ENCODE assay signal across 4 fruit fly cellular contexts in genomic region chr3R:14283042-14283626, dm6.
TF ChIP-seq lines count a peak whose summit lies in the region.

No protein-coding gene starts in this region.

TF ChIP-seq in whole organism, adult, 20 proteins besides CTCF, POLR2A, EP300 and RAD21 (continued from another document):
- TF ChIP-seq kay (GFP tag; lab: Kevin White, UChicago; ENCODE audit: borderline replicate concordance): peak; percentile 94

TF ChIP-seq in whole organism, embryonic, 481 proteins besides CTCF, POLR2A, EP300 and RAD21 (continued from another document and continues in another):
- no peak for TF ChIP-seq zfh1 (GFP tag; IDR thresholded peaks at IDR 0.05; lab: Robert Waterston, UW)
- no peak for TF ChIP-seq H2.0 (GFP tag; IDR thresholded peaks at IDR 0.05; lab: Robert Waterston, UW)
- TF ChIP-seq repo (GFP tag; optimal IDR thresholded peaks at IDR 0.05; lab: Kevin White, UChicago): no peak
- no peak for TF ChIP-seq CG6683 (GFP tag; optimal IDR thresholded peaks at IDR 0.05; lab: Kevin White, UChicago)
- TF ChIP-seq chm (GFP tag; IDR thresholded peaks at IDR 0.05; lab: Robert Waterston, UW): no peak
- peak; percentile 61 for TF ChIP-seq grau (tag; optimal IDR thresholded peaks at IDR 0.05; lab: Kevin White, UChicago)
- TF ChIP-seq psq (GFP tag; optimal IDR thresholded peaks at IDR 0.05; lab: Kevin White, UChicago): no peak
- no peak for TF ChIP-seq fd102C (GFP tag; optimal IDR thresholded peaks at IDR 0.05; lab: Kevin White, UChicago)
- TF ChIP-seq dan (GFP tag; IDR thresholded peaks at IDR 0.05; lab: Robert Waterston, UW): no peak
- TF ChIP-seq CG14014 (GFP tag; IDR thresholded peaks at IDR 0.05; lab: Robert Waterston, UW): no peak
- peak; percentile 64 for TF ChIP-seq Vsx1 (GFP tag; optimal IDR thresholded peaks at IDR 0.05; lab: Kevin White, UChicago)
- TF ChIP-seq Xrp1 (GFP tag; IDR thresholded peaks at IDR 0.05; lab: Robert Waterston, UW): no peak
- peak; percentile 29 for TF ChIP-seq HLH54F (GFP tag; optimal IDR thresholded peaks at IDR 0.05; lab: Kevin White, UChicago)
- TF ChIP-seq ase (GFP tag; IDR thresholded peaks at IDR 0.05; lab: Robert Waterston, UW): no peak
- TF ChIP-seq CG12236 (GFP tag; optimal IDR thresholded peaks at IDR 0.05; lab: Kevin White, UChicago): no peak
- peak; percentile 14 for TF ChIP-seq scrt (GFP tag; optimal IDR thresholded peaks at IDR 0.05; lab: Kevin White, UChicago)
- TF ChIP-seq Chrac-16 (GFP tag; optimal IDR thresholded peaks at IDR 0.05; lab: Kevin White, UChicago): peak; percentile 13
- no peak for TF ChIP-seq salm (tag; optimal IDR thresholded peaks at IDR 0.05; lab: Kevin White, UChicago)
- no peak for TF ChIP-seq Neu2 (GFP tag; optimal IDR thresholded peaks at IDR 0.05; lab: Kevin White, UChicago; ENCODE audit: borderline replicate concordance)
- no peak for TF ChIP-seq CG9215 (GFP tag; IDR thresholded peaks at IDR 0.05; lab: Robert Waterston, UW)
- TF ChIP-seq sd (tag; optimal IDR thresholded peaks at IDR 0.05; lab: Kevin White, UChicago): no peak
- no peak for TF ChIP-seq croc (GFP tag; conservative IDR thresholded peaks at IDR 0.05; lab: Robert Waterston, UW)
- peak; percentile 52 for TF ChIP-seq CG10147 (GFP tag; optimal IDR thresholded peaks at IDR 0.05; lab: Kevin White, UChicago)
- TF ChIP-seq cato (GFP tag; optimal IDR thresholded peaks at IDR 0.05; lab: Kevin White, UChicago; ENCODE audit: borderline replicate concordance): no peak
- no peak for TF ChIP-seq Rx (GFP tag; IDR thresholded peaks at IDR 0.05; lab: Robert Waterston, UW)
- no peak for TF ChIP-seq otp (GFP tag; IDR thresholded peaks at IDR 0.05; lab: Robert Waterston, UW)
- TF ChIP-seq seq (GFP tag; IDR thresholded peaks at IDR 0.05; lab: Robert Waterston, UW): no peak
- TF ChIP-seq Ada2b (GFP tag; IDR thresholded peaks at IDR 0.05; lab: Robert Waterston, UW): no peak
- peak; percentile 6 for TF ChIP-seq az2 (GFP tag; optimal IDR thresholded peaks at IDR 0.05; lab: Kevin White, UChicago)
- no peak for TF ChIP-seq h (optimal IDR thresholded peaks at IDR 0.05; lab: Kevin White, UChicago)
- TF ChIP-seq Oli (tag; optimal IDR thresholded peaks at IDR 0.05; lab: Kevin White, UChicago): peak; percentile 72
- TF ChIP-seq esg (GFP tag; conservative IDR thresholded peaks at IDR 0.05; lab: Robert Waterston, UW): no peak
- TF ChIP-seq CG32772 (GFP tag; IDR thresholded peaks at IDR 0.05; lab: Robert Waterston, UW): no peak
- peak; percentile 18 for TF ChIP-seq Hr3 (GFP tag; optimal IDR thresholded peaks at IDR 0.05; lab: Kevin White, UChicago)
- peak; percentile 60 for TF ChIP-seq luna (GFP tag; optimal IDR thresholded peaks at IDR 0.05; lab: Kevin White, UChicago)
- peak; percentile 45 for TF ChIP-seq CG7839 (tag; optimal IDR thresholded peaks at IDR 0.05; lab: Kevin White, UChicago)
- no peak for TF ChIP-seq Bteb2 (GFP tag; optimal IDR thresholded peaks at IDR 0.05; lab: Kevin White, UChicago)
- TF ChIP-seq CG17829 (tag; optimal IDR thresholded peaks at IDR 0.05; lab: Kevin White, UChicago): no peak
- TF ChIP-seq ERR (GFP tag; optimal IDR thresholded peaks at IDR 0.05; lab: Kevin White, UChicago): peak; percentile 4
- no peak for TF ChIP-seq abd-A (tag; optimal IDR thresholded peaks at IDR 0.05; lab: Kevin White, UChicago)
- peak; percentile 73 for TF ChIP-seq exex (tag; optimal IDR thresholded peaks at IDR 0.05; lab: Kevin White, UChicago)
- no peak for TF ChIP-seq Six4 (GFP tag; optimal IDR thresholded peaks at IDR 0.05; lab: Kevin White, UChicago)
- peak; percentile 1 for TF ChIP-seq chn (GFP tag; optimal IDR thresholded peaks at IDR 0.05; lab: Kevin White, UChicago)
- no peak for TF ChIP-seq CG11456 (GFP tag; IDR thresholded peaks at IDR 0.05; lab: Robert Waterston, UW)
- peak; percentile 10 for TF ChIP-seq Fer3 (tag; optimal IDR thresholded peaks at IDR 0.05; lab: Kevin White, UChicago)
- no peak for TF ChIP-seq CG9797 (GFP tag; optimal IDR thresholded peaks at IDR 0.05; lab: Kevin White, UChicago)

TF ChIP-seq in whole organism, prepupa, 60 proteins besides CTCF, POLR2A, EP300 and RAD21 (continued from another document):
- peak; percentile 41 for TF ChIP-seq fd59A (GFP tag; optimal IDR thresholded peaks at IDR 0.05; lab: Kevin White, UChicago)
- TF ChIP-seq Sox15 (GFP tag; optimal IDR thresholded peaks at IDR 0.05; lab: Kevin White, UChicago): peak; percentile 80
- peak; percentile 79 for TF ChIP-seq CG6276 (GFP tag; optimal IDR thresholded peaks at IDR 0.05; lab: Kevin White, UChicago)
- TF ChIP-seq net (GFP tag; optimal IDR thresholded peaks at IDR 0.05; lab: Kevin White, UChicago): peak; percentile 76
- peak; percentile 91 for TF ChIP-seq Hr39 (GFP tag; optimal IDR thresholded peaks at IDR 0.05; lab: Kevin White, UChicago)
- peak; percentile 73 for TF ChIP-seq cyc (GFP tag; optimal IDR thresholded peaks at IDR 0.05; lab: Kevin White, UChicago)
- peak; percentile 87 for TF ChIP-seq esn (GFP tag; optimal IDR thresholded peaks at IDR 0.05; lab: Kevin White, UChicago)
- TF ChIP-seq salr (GFP tag; optimal IDR thresholded peaks at IDR 0.05; lab: Kevin White, UChicago): peak; percentile 33 to 75
- no peak for TF ChIP-seq CG11294 (GFP tag; IDR thresholded peaks at IDR 0.05; lab: Robert Waterston, UW)
- TF ChIP-seq Blimp-1 (GFP tag; optimal IDR thresholded peaks at IDR 0.05; lab: Kevin White, UChicago): no peak
- no peak for TF ChIP-seq Gug (GFP tag; IDR thresholded peaks at IDR 0.05; lab: Robert Waterston, UW)
- TF ChIP-seq Ets96B (tag; optimal IDR thresholded peaks at IDR 0.05; lab: Kevin White, UChicago): peak; percentile 35
- TF ChIP-seq eg (GFP tag; IDR thresholded peaks at IDR 0.05; lab: Robert Waterston, UW): no peak
- TF ChIP-seq CG3919 (GFP tag; optimal IDR thresholded peaks at IDR 0.05; lab: Kevin White, UChicago): peak; percentile 53
- peak; percentile 90 for TF ChIP-seq Hr4 (GFP tag; optimal IDR thresholded peaks at IDR 0.05; lab: Kevin White, UChicago)
- TF ChIP-seq OdsH (GFP tag; optimal IDR thresholded peaks at IDR 0.05; lab: Kevin White, UChicago): peak; percentile 86
- peak; percentile 66 for TF ChIP-seq dac (GFP tag; optimal IDR thresholded peaks at IDR 0.05; lab: Kevin White, UChicago)
- TF ChIP-seq CG10631 (GFP tag; optimal IDR thresholded peaks at IDR 0.05; lab: Kevin White, UChicago): peak; percentile 71
- TF ChIP-seq dsx (GFP tag; optimal IDR thresholded peaks at IDR 0.05; lab: Kevin White, UChicago; ENCODE audit: poor library complexity, severe bottlenecking): no peak
- no peak for TF ChIP-seq Lpt (GFP tag; optimal IDR thresholded peaks at IDR 0.05; lab: Kevin White, UChicago)
- no peak for TF ChIP-seq CG9139 (GFP tag; optimal IDR thresholded peaks at IDR 0.05; lab: Kevin White, UChicago)
- peak; percentile 86 for TF ChIP-seq Sox14 (GFP tag; optimal IDR thresholded peaks at IDR 0.05; lab: Kevin White, UChicago)
- no peak for TF ChIP-seq CG1621 (tag; optimal IDR thresholded peaks at IDR 0.05; lab: Kevin White, UChicago)
- no peak for TF ChIP-seq CG6163 (GFP tag; IDR thresholded peaks at IDR 0.05; lab: Robert Waterston, UW)
- no peak for TF ChIP-seq CG16779 (tag; optimal IDR thresholded peaks at IDR 0.05; lab: Kevin White, UChicago)
- TF ChIP-seq Eip75B (GFP tag; optimal IDR thresholded peaks at IDR 0.05; lab: Kevin White, UChicago): peak; percentile 57
- peak; percentile 41 for TF ChIP-seq CG3032 (tag; optimal IDR thresholded peaks at IDR 0.05; lab: Kevin White, UChicago)
- TF ChIP-seq achi (GFP tag; optimal IDR thresholded peaks at IDR 0.05; lab: Kevin White, UChicago): peak; percentile 74
- peak; percentile 88 for TF ChIP-seq CG4318 (GFP tag; optimal IDR thresholded peaks at IDR 0.05; lab: Kevin White, UChicago)
- peak; percentile 87 for TF ChIP-seq Smox (GFP tag; optimal IDR thresholded peaks at IDR 0.05; lab: Kevin White, UChicago)
- TF ChIP-seq CG15336 (GFP tag; IDR thresholded peaks at IDR 0.05; lab: Robert Waterston, UW): no peak
- peak; percentile 84 for TF ChIP-seq topi (GFP tag; optimal IDR thresholded peaks at IDR 0.05; lab: Kevin White, UChicago)
- TF ChIP-seq fd85E (GFP tag; optimal IDR thresholded peaks at IDR 0.05; lab: Kevin White, UChicago): no peak
- peak; percentile 97 for TF ChIP-seq Eip78C (GFP tag; lab: Kevin White, UChicago)
- TF ChIP-seq CG32006 (GFP tag; optimal IDR thresholded peaks at IDR 0.05; lab: Kevin White, UChicago): peak; percentile 91
- TF ChIP-seq CG8319 (GFP tag; optimal IDR thresholded peaks at IDR 0.05; lab: Kevin White, UChicago): peak; percentile 45
- TF ChIP-seq Met (GFP tag; optimal IDR thresholded peaks at IDR 0.05; lab: Kevin White, UChicago): peak; percentile 84
- TF ChIP-seq ss (GFP tag; optimal IDR thresholded peaks at IDR 0.05; lab: Kevin White, UChicago): peak in 1 of 2 experiments; percentile 58
- TF ChIP-seq Hr38 (GFP tag; optimal IDR thresholded peaks at IDR 0.05; lab: Kevin White, UChicago): no peak
- no peak for TF ChIP-seq CG6854 (GFP tag; optimal IDR thresholded peaks at IDR 0.05; lab: Kevin White, UChicago)
- TF ChIP-seq Sox102F (GFP tag; optimal IDR thresholded peaks at IDR 0.05; lab: Kevin White, UChicago): peak; percentile 84

TF ChIP-seq in whole organism, wandering third instar larva, 38 proteins besides CTCF, POLR2A, EP300 and RAD21 (continued from another document):
- TF ChIP-seq Hr78 (GFP tag; optimal IDR thresholded peaks at IDR 0.05; lab: Kevin White, UChicago) (no peak), h (GFP tag; optimal IDR thresholded peaks at IDR 0.05; lab: Kevin White, UChicago) (peak; percentile 85), foxo (GFP tag; optimal IDR thresholded peaks at IDR 0.05; lab: Kevin White, UChicago) (peak in 1 of 2 experiments; percentile 65), Hr83 (GFP tag; optimal IDR thresholded peaks at IDR 0.05; lab: Kevin White, UChicago; ENCODE audit: poor library complexity, severe bottlenecking) (peak; percentile 77), Rel (GFP tag; optimal IDR thresholded peaks at IDR 0.05; lab: Kevin White, UChicago) (no peak), Rel (tag; optimal IDR thresholded peaks at IDR 0.05; lab: Kevin White, UChicago) (peak; percentile 84), GATAd (GFP tag; optimal IDR thresholded peaks at IDR 0.05; lab: Kevin White, UChicago) (no peak), sage (GFP tag; optimal IDR thresholded peaks at IDR 0.05; lab: Kevin White, UChicago) (peak; percentile 11), pan (optimal IDR thresholded peaks at IDR 0.05; lab: Kevin White, UChicago) (no peak), tai (GFP tag; optimal IDR thresholded peaks at IDR 0.05; lab: Kevin White, UChicago) (peak; percentile 73), br (GFP tag; optimal IDR thresholded peaks at IDR 0.05; lab: Kevin White, UChicago) (peak; percentile 78), brk (GFP tag; optimal IDR thresholded peaks at IDR 0.05; lab: Kevin White, UChicago) (no peak), usp (GFP tag; optimal IDR thresholded peaks at IDR 0.05; lab: Kevin White, UChicago) (no peak), Mio (GFP tag; optimal IDR thresholded peaks at IDR 0.05; lab: Kevin White, UChicago) (peak; percentile 17), Sp1 (GFP tag; optimal IDR thresholded peaks at IDR 0.05; lab: Kevin White, UChicago) (peak; percentile 75), OdsH (GFP tag; optimal IDR thresholded peaks at IDR 0.05; lab: Kevin White, UChicago) (peak; percentile 67), psq (GFP tag; optimal IDR thresholded peaks at IDR 0.05; lab: Kevin White, UChicago) (peak; percentile 63)
